Fruit fly (Drosophila melanogaster) whole organism, wandering third instar larva: ENCODE measurements around the gene Dr.

Source experiments
- CG32264 ChIP-seq: fragments of 200-800 bp; sonication (Bioruptor generic); optimal IDR thresholded peaks from 2 replicates; lab custom pipeline; 2016; ENCODE audit warnings: missing biosample characterization, missing genetic modification characterization
- Hr78 ChIP-seq: fragments of >200 bp; optimal IDR thresholded peaks from 2 replicates; lab custom pipeline; 2017; ENCODE audit warnings: missing biosample characterization, missing genetic modification characterization
- N ChIP-seq: fragments of >200 bp; optimal IDR thresholded peaks from 2 replicates; lab custom pipeline; 2018; ENCODE audit warnings: missing biosample characterization, missing external identifiers, missing genetic modification characterization
- OdsH ChIP-seq: fragments of 200-800 bp; sonication (Bioruptor generic); optimal IDR thresholded peaks from 2 replicates; lab custom pipeline; 2016; ENCODE audit warnings: missing biosample characterization, mild to moderate bottlenecking, missing genetic modification characterization
- Rel ChIP-seq, 2 experiments: fragments of 200-800 bp; sonication (Bioruptor generic) in 1 of 2; optimal IDR thresholded peaks; 2 replicates in 1 of 2; 3 replicates in 1 of 2; lab custom pipeline; 2016 to 2019; ENCODE audit warnings: mild to moderate bottlenecking in 2 of 2, missing biosample characterization in 2 of 2, missing genetic modification characterization in 2 of 2, moderate library complexity in 1 of 2
- br ChIP-seq: fragments of 200-800 bp; sonication (Bioruptor generic); optimal IDR thresholded peaks from 2 replicates; lab custom pipeline; 2016; ENCODE audit warnings: missing biosample characterization, missing genetic modification characterization
- dmrt93B ChIP-seq: fragments of 200-800 bp; sonication (Bioruptor generic); optimal IDR thresholded peaks from 2 replicates; lab custom pipeline; 2018; ENCODE audit warnings: missing biosample characterization, mild to moderate bottlenecking, missing genetic modification characterization
- dsf ChIP-seq: sonication (Bioruptor generic); optimal IDR thresholded peaks from 2 replicates; lab custom pipeline; 2016; ENCODE audit warnings: missing biosample characterization, missing genetic modification characterization, borderline replicate concordance
- fru ChIP-seq: fragments of 200-800 bp; sonication (Bioruptor generic); optimal IDR thresholded peaks from 3 replicates; lab custom pipeline; 2016; ENCODE audit warnings: missing biosample characterization, mild to moderate bottlenecking, missing genetic modification characterization
- pan ChIP-seq: fragments of >200 bp; optimal IDR thresholded peaks from 2 replicates; lab custom pipeline; 2017
- psq ChIP-seq: fragments of 200-800 bp; sonication (Bioruptor generic); optimal IDR thresholded peaks from 3 replicates; lab custom pipeline; 2017; ENCODE audit warnings: missing biosample characterization, mild to moderate bottlenecking, missing genetic modification characterization, moderate library complexity
- sage ChIP-seq: fragments of 200-800 bp; sonication (Bioruptor generic); optimal IDR thresholded peaks from 2 replicates; lab custom pipeline; 2016; ENCODE audit warnings: missing biosample characterization, mild to moderate bottlenecking, missing genetic modification characterization
- sv ChIP-seq: fragments of 200-800 bp; sonication (Bioruptor generic); optimal IDR thresholded peaks from 3 replicates; lab custom pipeline; 2016; ENCODE audit warnings: missing biosample characterization, missing genetic modification characterization
- usp ChIP-seq: fragments of >200 bp; optimal IDR thresholded peaks from 2 replicates; lab custom pipeline; 2017; ENCODE audit warnings: missing biosample characterization, missing genetic modification characterization

DNA sequence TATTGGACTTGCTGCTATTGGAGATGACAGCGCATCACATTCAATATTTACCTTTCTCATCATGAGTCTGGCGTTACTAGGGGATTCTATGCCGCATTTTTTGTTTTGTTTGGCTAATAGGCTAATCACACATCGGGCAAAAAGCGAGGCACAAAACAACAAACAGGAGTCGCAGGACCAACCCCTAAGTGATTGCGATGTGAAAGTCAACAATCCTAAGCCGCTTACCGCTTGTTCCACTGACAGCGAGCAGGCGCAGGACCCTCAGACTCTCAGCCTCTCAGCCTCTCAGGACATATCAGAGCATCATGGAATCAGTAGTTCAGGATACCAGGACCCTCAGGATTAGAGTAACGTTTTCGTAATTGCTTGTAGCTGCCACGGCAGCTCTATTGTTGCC, 19.8 kb downstream of the Dr start:
- TF ChIP-seq fru (GFP tag; lab: Kevin White, UChicago) (no peak), psq (GFP tag; lab: Kevin White, UChicago) (no peak), dsf (GFP tag; lab: Kevin White, UChicago) (no peak), CG32264 (GFP tag; lab: Kevin White, UChicago) (no peak), dmrt93B (GFP tag; lab: Kevin White, UChicago) (no peak), sv (GFP tag; lab: Kevin White, UChicago) (no peak), Rel (GFP tag; optimal IDR thresholded peaks at IDR 0.05; lab: Kevin White, UChicago) (no peak), Rel (tag; optimal IDR thresholded peaks at IDR 0.05; lab: Kevin White, UChicago) (no peak), sage (GFP tag; lab: Kevin White, UChicago) (no peak), N (GFP tag; lab: Kevin White, UChicago) (no peak), OdsH (GFP tag; lab: Kevin White, UChicago) (no peak), Hr78 (GFP tag; lab: Kevin White, UChicago) (no peak), br (GFP tag; lab: Kevin White, UChicago) (no peak), pan (lab: Kevin White, UChicago) (no peak), usp (GFP tag; lab: Kevin White, UChicago) (no peak)
